Worm (Caenorhabditis elegans) whole organism, early embryonic: ENCODE data around the gene hlh-4.
A peak's percentile ranks its signal among the peaks of the same experiment; 100 is the strongest.

Source experiments
- B0310.2 ChIP-seq: sonication (generic microtip); optimal IDR thresholded peaks from 2 replicates; lab custom pipeline; 2016; ENCODE audit warnings: mild to moderate bottlenecking, missing genetic modification characterization, missing compliant biosample characterization
- F13C5.2 ChIP-seq: sonication (generic microtip); optimal IDR thresholded peaks from 2 replicates; lab custom pipeline; 2017; ENCODE audit warnings: mild to moderate bottlenecking, missing genetic modification characterization, inconsistent platforms, missing compliant biosample characterization
- aly-1 ChIP-seq: sonication (generic microtip); optimal IDR thresholded peaks from 2 replicates; lab custom pipeline; 2016; ENCODE audit warnings: missing genetic modification characterization, missing compliant biosample characterization
- ama-1 ChIP-seq: fragments of 150-350 bp; optimal IDR thresholded peaks from 2 replicates; lab custom pipeline; 2014
- ceh-13 ChIP-seq: fragments of 200-800 bp; sonication (Bioruptor generic); optimal IDR thresholded peaks from 2 replicates; lab custom pipeline; 2018; ENCODE audit warnings: mild to moderate bottlenecking, missing genetic modification characterization, missing compliant biosample characterization
- ets-7 ChIP-seq: sonication (generic microtip); optimal IDR thresholded peaks from 2 replicates; lab custom pipeline; 2016; ENCODE audit warnings: missing genotype, missing genetic modification characterization, missing compliant biosample characterization
- hmg-4 ChIP-seq: fragments of 200-800 bp; sonication (Bioruptor generic); optimal IDR thresholded peaks from 2 replicates; lab custom pipeline; 2018; ENCODE audit warnings: mild to moderate bottlenecking, missing genetic modification characterization, missing compliant biosample characterization
- hnd-1 ChIP-seq: sonication (generic microtip); optimal IDR thresholded peaks from 2 replicates; lab custom pipeline; 2016; ENCODE audit warnings: missing genetic modification characterization, missing compliant biosample characterization
- pes-1 ChIP-seq: fragments of 200-800 bp; sonication (Bioruptor generic); IDR thresholded peaks from 2 replicates; pipeline ENCODE4 v1.3.6; 2022; ENCODE audit warnings: missing genetic modification reagents, missing genetic modification characterization, missing compliant biosample characterization
- scrt-1 ChIP-seq: fragments of 200-800 bp; sonication (Bioruptor generic); IDR thresholded peaks from 2 replicates; pipeline ENCODE4 v1.3.6; 2022; ENCODE audit warnings: missing genetic modification characterization, missing compliant biosample characterization
- sea-1 ChIP-seq: fragments of 200-800 bp; sonication (Bioruptor generic); conservative IDR thresholded peaks from 2 replicates; pipeline ENCODE4 v1.3.6; 2022; ENCODE audit warnings: missing genetic modification characterization, missing compliant biosample characterization
- tbx-11 ChIP-seq: fragments of 200-800 bp; sonication (Bioruptor generic); IDR thresholded peaks from 2 replicates; pipeline ENCODE4 v1.3.6; 2022; ENCODE audit warnings: missing genetic modification characterization, missing compliant biosample characterization
- tbx-37 ChIP-seq: fragments of 200-800 bp; sonication (Bioruptor generic); conservative IDR thresholded peaks from 2 replicates; pipeline ENCODE4 v1.3.6; 2022; ENCODE audit warnings: missing genetic modification reagents, missing genetic modification characterization, missing compliant biosample characterization
- tra-4 ChIP-seq: sonication (generic microtip); optimal IDR thresholded peaks from 2 replicates; lab custom pipeline; 2017; ENCODE audit warnings: missing genetic modification characterization, missing compliant biosample characterization

ce11 chrIII:9700114-9700690 lies 38.7 kb downstream of the hlh-4 start:
- TF ChIP-seq ceh-13: no peak
- TF ChIP-seq hnd-1 (tag; lab: Kevin White, UChicago): no peak
- TF ChIP-seq tra-4 (tag; lab: Kevin White, UChicago): no peak
- TF ChIP-seq ama-1 (lab: Kevin White, UChicago): no peak
- TF ChIP-seq F13C5.2 (tag; lab: Kevin White, UChicago): no peak
- peak; percentile 7 for TF ChIP-seq ets-7
- TF ChIP-seq aly-1 (tag; lab: Kevin White, UChicago): no peak
- TF ChIP-seq B0310.2: no peak
- TF ChIP-seq tbx-37: no peak
- TF ChIP-seq tbx-11: no peak
- no peak for TF ChIP-seq scrt-1
- TF ChIP-seq hmg-4 (GFP tag; lab: Kevin White, UChicago): peak; percentile 59
- TF ChIP-seq sea-1 (GFP tag; lab: Robert Waterston, UW): 0 out of 2 replicates have a peak, but pooled peaks have one; percentile 25
- no peak for TF ChIP-seq pes-1 (GFP tag; lab: Robert Waterston, UW)
